Worm (Caenorhabditis elegans): ENCODE measurements around the gene adal-1.

DNA sequence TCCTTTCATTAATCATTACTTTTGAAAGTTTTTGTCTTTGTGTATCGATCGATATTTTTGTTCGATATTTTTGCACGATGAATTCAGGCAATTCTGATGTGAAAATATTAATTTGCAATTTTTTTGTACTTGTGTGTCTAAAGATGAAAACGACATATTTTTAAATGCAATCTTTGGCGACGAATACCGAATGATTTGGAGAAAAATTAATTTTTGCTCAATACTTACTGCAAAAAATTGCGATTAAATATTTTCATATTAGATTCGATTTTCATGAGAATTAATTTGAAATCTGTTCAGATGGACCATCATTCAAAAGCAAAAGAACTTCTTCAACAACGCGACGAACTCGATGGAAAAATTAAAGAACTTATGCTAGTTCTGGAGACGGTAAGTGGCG, 8.4 kb upstream of the adal-1 start, which contains the start of gene psmd-9:
- TF ChIP-seq aly-1 (tag; optimal IDR thresholded peaks at IDR 0.05) (no peak), ama-1 (optimal IDR thresholded peaks at IDR 0.05) (no peak), ceh-36 (tag; optimal IDR thresholded peaks at IDR 0.05) (no peak), tbx-11 (GFP tag; IDR thresholded peaks at IDR 0.05) (no peak), ets-7 (tag; optimal IDR thresholded peaks at IDR 0.05) (no peak)
